Worm (Caenorhabditis elegans): ENCODE measurements around the gene nmt-1.

Gene nmt-1

ce11 chrIII:6158642-6159475 lies 42.7 kb upstream of the nmt-1 start, which contains the start of gene nfm-1 (continued):
- TF ChIP-seq ztf-11 (tag; optimal IDR thresholded peaks at IDR 0.05) = no peak
- TF ChIP-seq sem-4 (tag; optimal IDR thresholded peaks at IDR 0.05) = no peak
- TF ChIP-seq sma-3 (GFP tag; optimal IDR thresholded peaks at IDR 0.05) = peak; percentile 56

ce11 chrIII:6157708-6158321 lies 41.7 kb upstream of the nmt-1 start, which contains the start of gene anmt-2:
Gene anmt-2, minus strand, starts transcription at chrIII:6157758.
- TF ChIP-seq sem-4 (tag; optimal IDR thresholded peaks at IDR 0.05) (no peak), fos-1 (tag; optimal IDR thresholded peaks at IDR 0.05) (no peak), nhr-10 (tag; optimal IDR thresholded peaks at IDR 0.05) (no peak), egl-27 (tag; optimal IDR thresholded peaks at IDR 0.05) (no peak), ZK546.5 (tag; optimal IDR thresholded peaks at IDR 0.05) (no peak), alr-1 (tag; optimal IDR thresholded peaks at IDR 0.05) (no peak), nhr-129 (tag; optimal IDR thresholded peaks at IDR 0.05) (peak; percentile 56), sma-9 (GFP tag; optimal IDR thresholded peaks at IDR 0.05) (peak; percentile 71), sma-9 (tag; optimal IDR thresholded peaks at IDR 0.05) (no peak), aly-2 (tag; optimal IDR thresholded peaks at IDR 0.05) (no peak), R02D3.7 (tag; optimal IDR thresholded peaks at IDR 0.05) (no peak), F13H6.1 (tag; optimal IDR thresholded peaks at IDR 0.05) (peak; percentile 69)

ce11 chrIII:6155787-6156186 lies 39.7 kb upstream of the nmt-1 start:
- TF ChIP-seq ztf-1 (GFP tag; conservative IDR thresholded peaks at IDR 0.05) (no peak), C34F6.9 (tag; optimal IDR thresholded peaks at IDR 0.05) (peak; percentile 33), F13H6.1 (tag; optimal IDR thresholded peaks at IDR 0.05) (peak; percentile 23)

- no peak for TF ChIP-seq unc-55 (GFP tag; optimal IDR thresholded peaks at IDR 0.05)
- no peak for TF ChIP-seq lin-39 (tag; optimal IDR thresholded peaks at IDR 0.05)
These were observed 38.5 kb upstream of the nmt-1 start for ce11 chrIII:6154586-6154985.

DNA sequence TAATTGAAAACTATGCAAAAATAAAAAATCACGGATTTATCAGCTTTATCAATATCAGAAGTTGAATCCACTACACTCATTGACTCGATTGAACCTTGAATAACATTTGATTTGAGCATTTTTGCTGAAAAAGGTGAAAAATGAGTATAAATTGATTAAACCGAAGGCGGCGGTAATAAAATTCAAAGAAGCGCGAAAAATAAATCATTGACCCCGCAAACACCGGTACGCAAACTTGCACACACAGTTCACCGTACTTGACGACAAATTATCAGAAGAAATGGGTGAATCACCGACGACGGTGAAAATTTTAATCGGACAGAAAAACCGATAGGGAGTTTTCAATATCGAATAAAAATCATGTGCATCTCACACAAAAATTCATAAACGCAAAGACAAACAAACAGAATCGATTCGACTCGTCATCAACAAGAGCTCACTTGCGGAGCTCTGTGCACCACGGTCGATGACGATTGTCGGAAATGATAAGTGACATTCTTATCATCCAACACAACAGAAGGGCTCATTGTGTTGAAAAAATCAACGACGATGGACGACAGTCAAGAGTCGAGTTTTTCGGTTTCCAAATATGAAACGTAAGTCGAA lies 33.4 kb upstream of the nmt-1 start, which contains the start of the genes wht-7 and Y42G9A.1:
Gene wht-7 (minus strand): TSS at position 131 of the 606 bp plus-strand sequence.
Gene Y42G9A.1 (plus strand): TSS at position 495 of the 606 bp plus-strand sequence.
- TF ChIP-seq fos-1 (tag; optimal IDR thresholded peaks at IDR 0.05) (peak; percentile 67), gmeb-1 (tag; optimal IDR thresholded peaks at IDR 0.05) (peak; percentile 10), ceh-82 (tag; optimal IDR thresholded peaks at IDR 0.05) (no peak), sem-4 (tag; optimal IDR thresholded peaks at IDR 0.05) (no peak), ceh-16 (tag; optimal IDR thresholded peaks at IDR 0.05) (no peak), crh-2 (tag; optimal IDR thresholded peaks at IDR 0.05) (no peak), aly-2 (tag; optimal IDR thresholded peaks at IDR 0.05) (no peak), sma-9 (GFP tag; optimal IDR thresholded peaks at IDR 0.05) (no peak), sma-9 (tag; optimal IDR thresholded peaks at IDR 0.05) (no peak), ztf-1 (GFP tag; conservative IDR thresholded peaks at IDR 0.05) (no peak)

ce11 chrIII:6148684-6149083 lies 32.6 kb upstream of the nmt-1 start:
- no peak for TF ChIP-seq unc-55 (GFP tag; optimal IDR thresholded peaks at IDR 0.05)
- no peak for TF ChIP-seq lin-39 (tag; optimal IDR thresholded peaks at IDR 0.05)
- TF ChIP-seq nhr-12 (tag; optimal IDR thresholded peaks at IDR 0.05) = no peak
- TF ChIP-seq skn-1 (tag; optimal IDR thresholded peaks at IDR 0.05) = no peak
- TF ChIP-seq mdl-1 (tag; optimal IDR thresholded peaks at IDR 0.05) = no peak
- no peak for TF ChIP-seq lin-13 (GFP tag; optimal IDR thresholded peaks at IDR 0.05)
- TF ChIP-seq fos-1 (tag; optimal IDR thresholded peaks at IDR 0.05) = no peak
- no peak for TF ChIP-seq ztf-1 (GFP tag; conservative IDR thresholded peaks at IDR 0.05)
- TF ChIP-seq F13H6.1 (tag; optimal IDR thresholded peaks at IDR 0.05) = no peak

ce11 chrIII:6147903-6148302 lies 31.8 kb upstream of the nmt-1 start, which contains the start of gene Y42G9A.2:
Gene Y42G9A.2, plus strand, starts transcription at chrIII:6148186.
- TF ChIP-seq ZK546.5 (tag; optimal IDR thresholded peaks at IDR 0.05) (no peak), Y55F3AM.14 (GFP tag; optimal IDR thresholded peaks at IDR 0.05) (no peak), crh-2 (tag; optimal IDR thresholded peaks at IDR 0.05) (no peak), unc-55 (GFP tag; optimal IDR thresholded peaks at IDR 0.05) (no peak), sma-9 (GFP tag; optimal IDR thresholded peaks at IDR 0.05) (peak; percentile 30), sma-9 (tag; optimal IDR thresholded peaks at IDR 0.05) (no peak), nhr-237 (tag; optimal IDR thresholded peaks at IDR 0.05) (no peak)
